Fruit fly (Drosophila melanogaster) whole organism, adult: Measurements from ENCODE around the gene ebo.

ENCODE experiments used
- CG11617 ChIP-seq: fragments of 200-800 bp; sonication (Bioruptor generic); optimal IDR thresholded peaks from 2 replicates; lab custom pipeline; 2017; ENCODE audit warnings: mild to moderate bottlenecking, missing biosample characterization, missing genetic modification reagents, missing genetic modification characterization
- CG12768 ChIP-seq: fragments of 200-800 bp; sonication (Bioruptor generic); optimal IDR thresholded peaks from 2 replicates; lab custom pipeline; 2017; ENCODE audit warnings: missing biosample characterization, missing genetic modification characterization, mild to moderate bottlenecking, moderate library complexity, missing genetic modification reagents
- CG14711 ChIP-seq: fragments of 200-800 bp; sonication (Bioruptor generic); optimal IDR thresholded peaks from 2 replicates; lab custom pipeline; 2018; ENCODE audit warnings: missing biosample characterization, mild to moderate bottlenecking, missing genetic modification characterization, moderate library complexity
- CG1620 ChIP-seq: fragments of 200-800 bp; sonication (Bioruptor generic); optimal IDR thresholded peaks from 2 replicates; lab custom pipeline; 2016; ENCODE audit warnings: missing biosample characterization, missing genetic modification characterization
- CG33017 ChIP-seq: fragments of 200-800 bp; sonication (Bioruptor generic); optimal IDR thresholded peaks from 2 replicates; lab custom pipeline; 2018; ENCODE audit warnings: missing biosample characterization, mild to moderate bottlenecking, missing genetic modification characterization, moderate library complexity
- CG5204 ChIP-seq: fragments of 200-800 bp; sonication (Bioruptor generic); optimal IDR thresholded peaks from 2 replicates; lab custom pipeline; 2016; ENCODE audit warnings: missing biosample characterization, missing genetic modification characterization
- CG7045 ChIP-seq: fragments of 200-800 bp; sonication (Bioruptor generic); optimal IDR thresholded peaks from 2 replicates; lab custom pipeline; 2017; ENCODE audit warnings: missing biosample characterization, mild to moderate bottlenecking, missing genetic modification characterization
- CG7101 ChIP-seq: fragments of 200-800 bp; sonication (Bioruptor generic); optimal IDR thresholded peaks from 2 replicates; lab custom pipeline; 2018; ENCODE audit warnings: missing biosample characterization, mild to moderate bottlenecking, missing genetic modification characterization, moderate library complexity
- Clk ChIP-seq: fragments of 200-800 bp; sonication (Bioruptor generic); optimal IDR thresholded peaks from 2 replicates; lab custom pipeline; 2017; ENCODE audit warnings: missing biosample characterization, missing genetic modification characterization
- Crg-1 ChIP-seq: fragments of 200-800 bp; sonication (Bioruptor generic); optimal IDR thresholded peaks from 2 replicates; lab custom pipeline; 2016; ENCODE audit warnings: missing biosample characterization, missing genetic modification characterization
- Hr96 ChIP-seq: fragments of 200-800 bp; sonication (Bioruptor generic); optimal IDR thresholded peaks from 2 replicates; lab custom pipeline; 2016; ENCODE audit warnings: missing biosample characterization, missing genetic modification characterization
- Mnt ChIP-seq: fragments of 200-800 bp; sonication (Bioruptor generic); optimal IDR thresholded peaks from 2 replicates; lab custom pipeline; 2016; ENCODE audit warnings: missing biosample characterization, mild to moderate bottlenecking, missing genetic modification characterization
- bab1 ChIP-seq: fragments of 200-800 bp; sonication (Bioruptor generic); optimal IDR thresholded peaks from 3 replicates; lab custom pipeline; 2019; ENCODE audit warnings: missing biosample characterization, mild to moderate bottlenecking, missing genetic modification characterization, moderate library complexity
- cic ChIP-seq: fragments of 200-800 bp; sonication (Bioruptor generic); optimal IDR thresholded peaks from 2 replicates; lab custom pipeline; 2017; ENCODE audit warnings: missing biosample characterization, mild to moderate bottlenecking, missing genetic modification characterization, moderate library complexity
- cnc ChIP-seq, 2 experiments: fragments of >200 bp; optimal IDR thresholded peaks; 2 replicates each; lab custom pipeline; 2017
- kay ChIP-seq: fragments of 200-800 bp; sonication (Bioruptor generic); peaks from one replicate; lab custom pipeline; 2016; ENCODE audit warnings: missing biosample characterization, missing genetic modification characterization, borderline replicate concordance
- ovo ChIP-seq: fragments of 200-800 bp; sonication (Bioruptor generic); optimal IDR thresholded peaks from 2 replicates; lab custom pipeline; 2016; ENCODE audit warnings: missing biosample characterization, missing genetic modification characterization
- pad ChIP-seq: fragments of 200-800 bp; sonication (Bioruptor generic); optimal IDR thresholded peaks from 3 replicates; lab custom pipeline; 2017; ENCODE audit warnings: missing biosample characterization, missing genetic modification characterization, mild to moderate bottlenecking, moderate library complexity, missing genetic modification reagents
- tj ChIP-seq: fragments of 200-800 bp; sonication (Bioruptor generic); optimal IDR thresholded peaks from 3 replicates; lab custom pipeline; 2017; ENCODE audit warnings: missing biosample characterization, mild to moderate bottlenecking, missing genetic modification characterization, moderate library complexity
- toe ChIP-seq: fragments of 200-800 bp; sonication (Bioruptor generic); optimal IDR thresholded peaks from 2 replicates; lab custom pipeline; 2016; ENCODE audit warnings: missing biosample characterization, missing genetic modification characterization

The ebo gene

dm6 chrX:521683-522082, 45.3 kb upstream of the ebo start:
- TF ChIP-seq cnc (optimal IDR thresholded peaks at IDR 0.05; lab: Kevin White, UChicago), result no peak
- TF ChIP-seq Crg-1, result no peak
- no peak for TF ChIP-seq Mnt (GFP tag; lab: Kevin White, UChicago)
- no peak for TF ChIP-seq pad
- no peak for TF ChIP-seq CG33017 (tag; lab: Kevin White, UChicago)
- no peak for TF ChIP-seq cic (GFP tag; lab: Kevin White, UChicago)
- no peak for TF ChIP-seq CG11617 (GFP tag; lab: Kevin White, UChicago)
- TF ChIP-seq CG7045 (GFP tag; lab: Kevin White, UChicago), result no peak
- no peak for TF ChIP-seq bab1 (GFP tag; lab: Kevin White, UChicago)
- no peak for TF ChIP-seq CG1620 (GFP tag; lab: Kevin White, UChicago)
- TF ChIP-seq CG7101, result no peak
- TF ChIP-seq toe (GFP tag; lab: Kevin White, UChicago), result no peak
- no peak for TF ChIP-seq CG14711 (tag; lab: Kevin White, UChicago)
- no peak for TF ChIP-seq tj (GFP tag; lab: Kevin White, UChicago)

- TF ChIP-seq CG7101 (no peak), tj (GFP tag; lab: Kevin White, UChicago) (no peak), bab1 (GFP tag; lab: Kevin White, UChicago) (no peak), CG11617 (GFP tag; lab: Kevin White, UChicago) (no peak), Crg-1 (no peak), Hr96 (no peak), Mnt (GFP tag; lab: Kevin White, UChicago) (no peak), CG7045 (GFP tag; lab: Kevin White, UChicago) (no peak), kay (GFP tag; lab: Kevin White, UChicago) (no peak), cic (GFP tag; lab: Kevin White, UChicago) (no peak), Clk (GFP tag; lab: Kevin White, UChicago) (no peak), CG5204 (GFP tag; lab: Kevin White, UChicago) (no peak), CG14711 (tag; lab: Kevin White, UChicago) (no peak)
These were observed 44.0 kb upstream of the ebo start for dm6 chrX:520215-520861.

DNA sequence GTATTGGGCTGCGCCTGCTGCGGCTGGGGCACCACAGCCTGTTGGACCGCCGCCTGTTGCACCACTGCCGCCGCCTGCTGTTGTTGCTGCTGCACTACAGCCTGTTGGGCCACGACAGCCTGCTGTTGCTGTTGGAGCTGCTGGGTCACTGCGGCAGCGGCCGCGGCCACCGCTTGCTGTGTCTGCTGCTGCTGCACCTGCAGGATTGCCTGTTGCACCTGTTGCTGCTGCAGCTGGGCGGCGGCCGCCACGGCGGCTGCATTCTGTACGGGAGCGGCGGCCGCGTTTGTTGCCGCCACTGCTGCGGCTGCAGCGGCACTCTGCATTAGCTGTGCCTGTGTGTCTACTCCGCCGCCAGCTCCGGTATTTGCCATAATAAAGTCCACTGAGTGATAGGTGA, 42.5 kb upstream of the ebo start:
- TF ChIP-seq Mnt (GFP tag; lab: Kevin White, UChicago) (no peak), CG11617 (GFP tag; lab: Kevin White, UChicago) (no peak), CG33017 (tag; lab: Kevin White, UChicago) (no peak)

DNA sequence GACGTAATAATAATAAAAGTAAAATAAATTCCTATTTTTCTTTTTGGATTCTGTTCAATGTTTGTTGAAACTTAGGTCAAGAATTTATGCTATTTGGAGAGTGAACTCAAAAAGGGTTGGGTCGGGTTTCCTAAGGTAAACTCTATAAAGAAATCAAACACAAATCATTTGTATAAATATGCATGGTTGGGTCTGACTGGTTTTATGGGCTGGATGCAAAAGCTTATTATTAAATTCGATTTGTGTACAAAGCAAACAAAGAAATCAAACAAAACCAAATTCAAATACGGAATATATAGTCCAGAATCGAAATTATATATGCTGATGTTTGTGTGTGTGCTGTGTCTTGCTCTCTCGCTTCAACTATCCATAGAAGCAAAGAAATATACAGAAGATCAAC, 39.3 kb upstream of the ebo start:
- TF ChIP-seq CG12768 (GFP tag; lab: Kevin White, UChicago) (no peak), tj (GFP tag; lab: Kevin White, UChicago) (no peak), cic (GFP tag; lab: Kevin White, UChicago) (no peak), pad (no peak), CG7045 (GFP tag; lab: Kevin White, UChicago) (no peak), CG33017 (tag; lab: Kevin White, UChicago) (no peak), CG7101 (no peak), Crg-1 (no peak), CG1620 (GFP tag; lab: Kevin White, UChicago) (no peak), Clk (GFP tag; lab: Kevin White, UChicago) (no peak), Mnt (GFP tag; lab: Kevin White, UChicago) (no peak), cnc (optimal IDR thresholded peaks at IDR 0.05; lab: Kevin White, UChicago) (no peak), CG11617 (GFP tag; lab: Kevin White, UChicago) (no peak), CG5204 (GFP tag; lab: Kevin White, UChicago) (no peak), toe (GFP tag; lab: Kevin White, UChicago) (no peak), Hr96 (no peak), CG14711 (tag; lab: Kevin White, UChicago) (no peak), kay (GFP tag; lab: Kevin White, UChicago) (no peak), ovo (GFP tag; lab: Kevin White, UChicago) (no peak)

- TF ChIP-seq tj (GFP tag; lab: Kevin White, UChicago), result no peak
- no peak for TF ChIP-seq Mnt (GFP tag; lab: Kevin White, UChicago)
- no peak for TF ChIP-seq bab1 (GFP tag; lab: Kevin White, UChicago)
- no peak for TF ChIP-seq CG11617 (GFP tag; lab: Kevin White, UChicago)
- no peak for TF ChIP-seq CG14711 (tag; lab: Kevin White, UChicago)
- no peak for TF ChIP-seq cnc (optimal IDR thresholded peaks at IDR 0.05; lab: Kevin White, UChicago)
These were observed 36.1 kb upstream of the ebo start for dm6 chrX:512527-512926.

dm6 chrX:510528-510927, 34.1 kb upstream of the ebo start:
- TF ChIP-seq Clk (GFP tag; lab: Kevin White, UChicago) (no peak), CG1620 (GFP tag; lab: Kevin White, UChicago) (no peak), pad (no peak), bab1 (GFP tag; lab: Kevin White, UChicago) (no peak), toe (GFP tag; lab: Kevin White, UChicago) (no peak)

DNA sequence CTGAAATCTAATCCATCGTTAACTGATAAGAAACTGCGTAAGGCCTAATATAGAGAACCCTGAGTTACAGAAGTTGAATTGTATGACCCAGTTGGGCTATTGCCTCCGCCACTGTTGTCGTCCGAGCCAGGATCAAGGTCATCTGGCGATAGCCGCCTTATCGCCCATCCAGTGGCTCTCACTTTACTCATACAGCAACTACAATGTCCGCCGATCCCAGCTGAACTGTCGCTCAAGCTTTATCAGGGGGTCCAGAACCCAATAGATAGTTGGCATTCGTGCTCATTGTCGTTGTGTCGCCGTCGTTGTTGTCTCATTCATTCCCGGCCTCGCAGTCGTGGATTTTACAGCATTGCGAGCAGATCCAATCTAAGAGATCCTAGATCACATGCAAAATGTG, 32.7 kb upstream of the ebo start, which contains the start of gene arg:
Gene arg, plus strand, starts transcription at position 319 of the 400 bp plus-strand sequence.
- no peak for TF ChIP-seq Mnt (GFP tag; lab: Kevin White, UChicago)
- no peak for TF ChIP-seq bab1 (GFP tag; lab: Kevin White, UChicago)
- TF ChIP-seq CG33017 (tag; lab: Kevin White, UChicago), result no peak
- peak; percentile 3 for TF ChIP-seq cic (GFP tag; lab: Kevin White, UChicago)
- TF ChIP-seq cnc (optimal IDR thresholded peaks at IDR 0.05; lab: Kevin White, UChicago), result no peak
